Fruit fly (Drosophila melanogaster) ovary, adult (tissue): ENCODE results near the gene CG14259.

ENCODE experiments used
- CG17801 ChIP-seq: fragments of 200-800 bp; optimal IDR thresholded peaks from 2 replicates; lab custom pipeline; 2019; ENCODE audit warnings: missing biosample characterization, mild to moderate bottlenecking, missing genetic modification characterization, moderate library complexity; ENCODE audit not compliant: partially characterized antibody

CG14259 gene

dm6 chr3R:27087549-27087948, 6.8 kb upstream of the CG14259 start, which contains the start of gene Cpr97Ea:
Gene Cpr97Ea (minus strand): TSS chr3R:27087778.
- TF ChIP-seq CG17801, result no peak

dm6 chr3R:27091106-27091505, 3.2 kb upstream of the CG14259 start, which contains the start of gene Cpr97Eb:
Gene Cpr97Eb (minus strand): TSS chr3R:27091130.
- no peak for TF ChIP-seq CG17801

dm6 chr3R:27092263-27092662, 2.1 kb upstream of the CG14259 start:
- no peak for TF ChIP-seq CG17801

dm6 chr3R:27092843-27093242, 1.5 kb upstream of the CG14259 start, which contains the start of gene CG14258:
Gene CG14258 (plus strand): TSS chr3R:27093143.
- TF ChIP-seq CG17801, result no peak

dm6 chr3R:27098638-27099037, 4.3 kb downstream of the CG14259 start:
- no peak for TF ChIP-seq CG17801

dm6 chr3R:27099579-27099978, 5.2 kb downstream of the CG14259 start, which contains the start of gene eater:
Gene eater (minus strand): TSS chr3R:27099679.
- TF ChIP-seq CG17801, result no peak

- TF ChIP-seq CG17801, result no peak
Observed at dm6 chr3R:27100930-27101329, 6.6 kb downstream of the CG14259 start, which contains the start of gene Jhbp11. Gene Jhbp11 (plus strand): TSS chr3R:27101230.

- TF ChIP-seq CG17801, result no peak
Observed at dm6 chr3R:27105439-27105838, 11.1 kb downstream of the CG14259 start.

dm6 chr3R:27106134-27106694, 11.9 kb downstream of the CG14259 start, which contains the start of gene CAH9:
Gene CAH9 (minus strand): TSS chr3R:27106184.
- no peak for TF ChIP-seq CG17801

dm6 chr3R:27108111-27108510, 13.8 kb downstream of the CG14259 start:
- TF ChIP-seq CG17801, result no peak

- no peak for TF ChIP-seq CG17801
Observed at dm6 chr3R:27109458-27109857, 15.1 kb downstream of the CG14259 start.

- TF ChIP-seq CG17801, result peak; percentile 93
Observed at dm6 chr3R:27111784-27112602, 17.7 kb downstream of the CG14259 start, which contains the start of the genes gb and CG5815. Gene gb (minus strand): TSS chr3R:27112270. Gene CG5815 (plus strand): TSS chr3R:27112566.

- no peak for TF ChIP-seq CG17801
Observed at dm6 chr3R:27116465-27117092, 22.2 kb downstream of the CG14259 start, which contains the start of the genes CG6066 and CG5880. Gene CG6066 (minus strand): TSS chr3R:27116707. Gene CG5880 (plus strand): TSS chr3R:27116745.

- no peak for TF ChIP-seq CG17801
Observed at dm6 chr3R:27118346-27118745, 24.0 kb downstream of the CG14259 start, which contains the start of gene CG5882. Gene CG5882 (plus strand): TSS chr3R:27118646.

dm6 chr3R:27124588-27124987, 30.3 kb downstream of the CG14259 start, which contains the start of gene CG6059:
Gene CG6059 (minus strand): TSS chr3R:27124688.
- TF ChIP-seq CG17801, result no peak

dm6 chr3R:27128723-27129122, 34.4 kb downstream of the CG14259 start:
- no peak for TF ChIP-seq CG17801
